Fruit fly (Drosophila melanogaster) whole organism, adult: ENCODE measurements around the gene CG1090.

Experiments
- CG11617 ChIP-seq: fragments of 200-800 bp; sonication (Bioruptor generic); optimal IDR thresholded peaks from 2 replicates; lab custom pipeline; 2017; ENCODE audit warnings: mild to moderate bottlenecking, missing biosample characterization, missing genetic modification reagents, missing genetic modification characterization
- CG12768 ChIP-seq: fragments of 200-800 bp; sonication (Bioruptor generic); optimal IDR thresholded peaks from 2 replicates; lab custom pipeline; 2017; ENCODE audit warnings: missing biosample characterization, missing genetic modification characterization, mild to moderate bottlenecking, moderate library complexity, missing genetic modification reagents
- CG14711 ChIP-seq: fragments of 200-800 bp; sonication (Bioruptor generic); optimal IDR thresholded peaks from 2 replicates; lab custom pipeline; 2018; ENCODE audit warnings: missing biosample characterization, mild to moderate bottlenecking, missing genetic modification characterization, moderate library complexity
- CG1620 ChIP-seq: fragments of 200-800 bp; sonication (Bioruptor generic); optimal IDR thresholded peaks from 2 replicates; lab custom pipeline; 2016; ENCODE audit warnings: missing biosample characterization, missing genetic modification characterization
- CG33017 ChIP-seq: fragments of 200-800 bp; sonication (Bioruptor generic); optimal IDR thresholded peaks from 2 replicates; lab custom pipeline; 2018; ENCODE audit warnings: missing biosample characterization, mild to moderate bottlenecking, missing genetic modification characterization, moderate library complexity
- CG5204 ChIP-seq: fragments of 200-800 bp; sonication (Bioruptor generic); optimal IDR thresholded peaks from 2 replicates; lab custom pipeline; 2016; ENCODE audit warnings: missing biosample characterization, missing genetic modification characterization
- CG7045 ChIP-seq: fragments of 200-800 bp; sonication (Bioruptor generic); optimal IDR thresholded peaks from 2 replicates; lab custom pipeline; 2017; ENCODE audit warnings: missing biosample characterization, mild to moderate bottlenecking, missing genetic modification characterization
- CG7101 ChIP-seq: fragments of 200-800 bp; sonication (Bioruptor generic); optimal IDR thresholded peaks from 2 replicates; lab custom pipeline; 2018; ENCODE audit warnings: missing biosample characterization, mild to moderate bottlenecking, missing genetic modification characterization, moderate library complexity
- Clk ChIP-seq: fragments of 200-800 bp; sonication (Bioruptor generic); optimal IDR thresholded peaks from 2 replicates; lab custom pipeline; 2017; ENCODE audit warnings: missing biosample characterization, missing genetic modification characterization
- Crg-1 ChIP-seq: fragments of 200-800 bp; sonication (Bioruptor generic); optimal IDR thresholded peaks from 2 replicates; lab custom pipeline; 2016; ENCODE audit warnings: missing biosample characterization, missing genetic modification characterization
- Hr96 ChIP-seq: fragments of 200-800 bp; sonication (Bioruptor generic); optimal IDR thresholded peaks from 2 replicates; lab custom pipeline; 2016; ENCODE audit warnings: missing biosample characterization, missing genetic modification characterization
- Mnt ChIP-seq: fragments of 200-800 bp; sonication (Bioruptor generic); optimal IDR thresholded peaks from 2 replicates; lab custom pipeline; 2016; ENCODE audit warnings: missing biosample characterization, mild to moderate bottlenecking, missing genetic modification characterization
- bab1 ChIP-seq: fragments of 200-800 bp; sonication (Bioruptor generic); optimal IDR thresholded peaks from 3 replicates; lab custom pipeline; 2019; ENCODE audit warnings: missing biosample characterization, mild to moderate bottlenecking, missing genetic modification characterization, moderate library complexity
- cic ChIP-seq: fragments of 200-800 bp; sonication (Bioruptor generic); optimal IDR thresholded peaks from 2 replicates; lab custom pipeline; 2017; ENCODE audit warnings: missing biosample characterization, mild to moderate bottlenecking, missing genetic modification characterization, moderate library complexity
- cnc ChIP-seq, 2 experiments: fragments of >200 bp; optimal IDR thresholded peaks; 2 replicates each; lab custom pipeline; 2017
- kay ChIP-seq: fragments of 200-800 bp; sonication (Bioruptor generic); peaks from one replicate; lab custom pipeline; 2016; ENCODE audit warnings: missing biosample characterization, missing genetic modification characterization, borderline replicate concordance
- ovo ChIP-seq: fragments of 200-800 bp; sonication (Bioruptor generic); optimal IDR thresholded peaks from 2 replicates; lab custom pipeline; 2016; ENCODE audit warnings: missing biosample characterization, missing genetic modification characterization
- pad ChIP-seq: fragments of 200-800 bp; sonication (Bioruptor generic); optimal IDR thresholded peaks from 3 replicates; lab custom pipeline; 2017; ENCODE audit warnings: missing biosample characterization, missing genetic modification characterization, mild to moderate bottlenecking, moderate library complexity, missing genetic modification reagents
- tj ChIP-seq: fragments of 200-800 bp; sonication (Bioruptor generic); optimal IDR thresholded peaks from 3 replicates; lab custom pipeline; 2017; ENCODE audit warnings: missing biosample characterization, mild to moderate bottlenecking, missing genetic modification characterization, moderate library complexity
- toe ChIP-seq: fragments of 200-800 bp; sonication (Bioruptor generic); optimal IDR thresholded peaks from 2 replicates; lab custom pipeline; 2016; ENCODE audit warnings: missing biosample characterization, missing genetic modification characterization

Gene CG1090

dm6 chr3R:4378363-4379354 lies 19.0 kb downstream of the CG1090 start, which contains the start of gene Sfxn1-3:
Gene Sfxn1-3 (plus strand): TSS chr3R:4378600.
- TF ChIP-seq Hr96 (GFP tag; lab: Kevin White, UChicago) (peak; percentile 63), cnc (optimal IDR thresholded peaks at IDR 0.05; lab: Kevin White, UChicago) (no peak), ovo (GFP tag; lab: Kevin White, UChicago) (peak; percentile 73), CG11617 (GFP tag; lab: Kevin White, UChicago) (peak; percentile 55), bab1 (peak; percentile 78), cic (peak; percentile 95), CG12768 (GFP tag; lab: Kevin White, UChicago) (peak; percentile 95), CG33017 (tag; lab: Kevin White, UChicago) (peak; percentile 55), Mnt (GFP tag; lab: Kevin White, UChicago) (peak; percentile 92), CG5204 (GFP tag; lab: Kevin White, UChicago) (no peak), CG1620 (no peak), tj (GFP tag; lab: Kevin White, UChicago) (peak; percentile 29), CG14711 (tag; lab: Kevin White, UChicago) (peak; percentile 36), CG7045 (GFP tag; lab: Kevin White, UChicago) (peak; percentile 27), kay (GFP tag; lab: Kevin White, UChicago) (peak; percentile 89), Clk (GFP tag; lab: Kevin White, UChicago) (no peak), pad (GFP tag; lab: Kevin White, UChicago) (peak; percentile 96), CG7101 (tag; lab: Kevin White, UChicago) (peak; percentile 71), Crg-1 (GFP tag; lab: Kevin White, UChicago) (peak; percentile 79), toe (GFP tag; lab: Kevin White, UChicago) (no peak)

DNA sequence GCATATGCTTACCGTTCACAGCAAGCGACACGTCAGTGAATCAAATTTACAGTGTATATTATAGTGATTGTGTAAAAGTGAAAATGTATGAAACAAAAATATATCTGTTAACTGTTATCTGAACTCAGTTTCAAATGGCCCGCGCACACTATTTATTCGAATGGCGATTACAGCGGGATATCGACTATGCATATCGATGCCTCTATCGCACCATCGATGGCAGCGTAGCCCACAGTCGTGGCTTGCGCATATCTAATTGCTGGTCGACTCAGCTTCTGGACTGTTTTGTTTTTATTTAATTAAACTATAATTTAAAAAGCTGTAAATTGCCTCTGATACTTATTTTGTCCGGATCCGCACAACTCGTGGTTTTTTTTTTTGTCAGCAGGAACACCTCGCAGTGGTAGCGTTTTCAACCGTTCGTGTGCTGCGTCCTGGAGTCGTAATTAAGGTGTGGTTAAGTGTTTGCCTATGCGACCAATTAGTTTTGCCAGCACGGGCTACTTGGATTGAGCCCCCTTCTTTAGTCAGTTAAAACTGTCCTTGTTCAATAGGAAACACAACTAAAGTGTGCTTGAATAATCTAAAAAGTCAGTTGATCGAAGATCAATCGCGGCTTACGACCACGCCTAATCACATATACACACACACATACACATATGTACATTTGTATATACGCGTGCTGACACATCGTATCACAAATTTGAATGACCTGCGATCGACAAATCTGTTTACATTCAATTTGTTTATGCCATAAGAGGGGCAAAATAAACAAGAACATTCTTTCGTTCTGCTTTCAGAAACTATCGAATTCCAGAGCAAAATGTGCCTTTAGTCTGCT lies 21.6 kb downstream of the CG1090 start, which contains the start of gene Cont:
TSS of gene Cont (plus strand) at position 228 of the 841 bp plus-strand sequence.
- peak; percentile 52 for TF ChIP-seq tj (GFP tag; lab: Kevin White, UChicago)
- no peak for TF ChIP-seq CG14711 (tag; lab: Kevin White, UChicago)
- peak; percentile 62 for TF ChIP-seq bab1
- peak; percentile 8 for TF ChIP-seq cic
- peak; percentile 41 for TF ChIP-seq CG1620
- no peak for TF ChIP-seq CG5204 (GFP tag; lab: Kevin White, UChicago)
- peak; percentile 15 for TF ChIP-seq CG11617 (GFP tag; lab: Kevin White, UChicago)
- TF ChIP-seq Clk (GFP tag; lab: Kevin White, UChicago): no peak
- peak; percentile 26 for TF ChIP-seq Crg-1 (GFP tag; lab: Kevin White, UChicago)
- no peak for TF ChIP-seq CG7045 (GFP tag; lab: Kevin White, UChicago)
- TF ChIP-seq ovo (GFP tag; lab: Kevin White, UChicago): no peak
- TF ChIP-seq CG7101 (tag; lab: Kevin White, UChicago): peak; percentile 30
- no peak for TF ChIP-seq kay (GFP tag; lab: Kevin White, UChicago)
- no peak for TF ChIP-seq cnc (optimal IDR thresholded peaks at IDR 0.05; lab: Kevin White, UChicago)
- peak; percentile 43 for TF ChIP-seq Mnt (GFP tag; lab: Kevin White, UChicago)

dm6 chr3R:4382165-4382564 lies 22.5 kb downstream of the CG1090 start:
- TF ChIP-seq CG11617 (GFP tag; lab: Kevin White, UChicago): no peak
- TF ChIP-seq pad (GFP tag; lab: Kevin White, UChicago): no peak
- no peak for TF ChIP-seq CG12768 (GFP tag; lab: Kevin White, UChicago)
- no peak for TF ChIP-seq ovo (GFP tag; lab: Kevin White, UChicago)
- no peak for TF ChIP-seq bab1
- TF ChIP-seq CG14711 (tag; lab: Kevin White, UChicago): no peak
- TF ChIP-seq CG33017 (tag; lab: Kevin White, UChicago): no peak
- no peak for TF ChIP-seq CG5204 (GFP tag; lab: Kevin White, UChicago)
- TF ChIP-seq tj (GFP tag; lab: Kevin White, UChicago): no peak
- TF ChIP-seq CG7045 (GFP tag; lab: Kevin White, UChicago): no peak
- no peak for TF ChIP-seq Crg-1 (GFP tag; lab: Kevin White, UChicago)
- no peak for TF ChIP-seq Clk (GFP tag; lab: Kevin White, UChicago)
- no peak for TF ChIP-seq toe (GFP tag; lab: Kevin White, UChicago)
- TF ChIP-seq cnc (optimal IDR thresholded peaks at IDR 0.05; lab: Kevin White, UChicago): no peak
- TF ChIP-seq kay (GFP tag; lab: Kevin White, UChicago): no peak

DNA sequence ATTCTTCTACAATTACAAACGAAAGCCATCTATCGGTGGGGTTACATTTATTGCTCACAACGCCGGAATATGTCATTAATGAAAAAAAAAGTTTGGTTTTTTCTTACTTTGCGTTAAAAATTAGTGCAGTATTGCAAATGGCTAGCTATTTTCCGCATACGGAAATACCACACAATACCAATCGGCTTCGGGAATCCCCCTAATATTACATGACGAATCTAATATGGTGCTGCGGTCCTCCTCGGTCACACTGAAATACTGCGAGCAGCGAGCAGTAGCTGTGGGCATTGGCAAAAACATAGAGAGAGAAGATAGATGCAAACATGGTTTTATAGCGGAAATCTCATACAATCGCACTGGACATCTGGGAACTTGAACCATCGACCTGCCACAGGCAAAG lies 27.8 kb downstream of the CG1090 start, which contains the start of gene tub:
TSS of gene tub (plus strand) at position 253 of the 400 bp plus-strand sequence.
- peak; percentile 39 for TF ChIP-seq CG7045 (GFP tag; lab: Kevin White, UChicago)
- no peak for TF ChIP-seq Clk (GFP tag; lab: Kevin White, UChicago)
- TF ChIP-seq CG5204 (GFP tag; lab: Kevin White, UChicago): no peak
- TF ChIP-seq cic: peak; percentile 27
- no peak for TF ChIP-seq kay (GFP tag; lab: Kevin White, UChicago)
- no peak for TF ChIP-seq Crg-1 (GFP tag; lab: Kevin White, UChicago)
- peak; percentile 41 for TF ChIP-seq tj (GFP tag; lab: Kevin White, UChicago)
- peak; percentile 19 for TF ChIP-seq ovo (GFP tag; lab: Kevin White, UChicago)
- no peak for TF ChIP-seq toe (GFP tag; lab: Kevin White, UChicago)
- peak; percentile 8 for TF ChIP-seq CG14711 (tag; lab: Kevin White, UChicago)
- peak; percentile 12 for TF ChIP-seq CG7101 (tag; lab: Kevin White, UChicago)
- TF ChIP-seq Hr96 (GFP tag; lab: Kevin White, UChicago): no peak
- peak; percentile 37 for TF ChIP-seq bab1
- TF ChIP-seq Mnt (GFP tag; lab: Kevin White, UChicago): peak; percentile 62
- TF ChIP-seq cnc (optimal IDR thresholded peaks at IDR 0.05; lab: Kevin White, UChicago): no peak
- peak; percentile 21 for TF ChIP-seq CG11617 (GFP tag; lab: Kevin White, UChicago)
- TF ChIP-seq CG1620: peak; percentile 24
- TF ChIP-seq pad (GFP tag; lab: Kevin White, UChicago): peak; percentile 39
- peak; percentile 23 for TF ChIP-seq CG12768 (GFP tag; lab: Kevin White, UChicago)
- TF ChIP-seq CG33017 (tag; lab: Kevin White, UChicago): no peak
